Fruit fly (Drosophila melanogaster) whole organism, embryonic: ENCODE results near the gene Tango9.

Experiments
- ATbp ChIP-seq: fragments of 200-800 bp; sonication (Bioruptor generic); optimal IDR thresholded peaks from 2 replicates; lab custom pipeline; 2017; ENCODE audit warnings: missing biosample characterization, mild to moderate bottlenecking, missing genetic modification characterization, missing genetic modification reagents
- Asciz ChIP-seq: fragments of 200-800 bp; sonication (Bioruptor generic); optimal IDR thresholded peaks from 2 replicates; lab custom pipeline; 2017; ENCODE audit warnings: missing biosample characterization, mild to moderate bottlenecking, missing genetic modification characterization, missing genetic modification reagents
- B-H2 ChIP-seq: fragments of 200-800 bp; sonication (Bioruptor generic); optimal IDR thresholded peaks from 2 replicates; lab custom pipeline; 2018; ENCODE audit warnings: missing biosample characterization, mild to moderate bottlenecking, missing genetic modification characterization
- CG10543 ChIP-seq: fragments of 200-800 bp; sonication (Bioruptor generic); optimal IDR thresholded peaks from 3 replicates; lab custom pipeline; 2017; ENCODE audit warnings: missing biosample characterization, mild to moderate bottlenecking, missing genetic modification characterization, moderate library complexity
- CG13296 ChIP-seq: fragments of 200-800 bp; sonication (Bioruptor generic); optimal IDR thresholded peaks from 3 replicates; lab custom pipeline; 2018; ENCODE audit warnings: missing biosample characterization, mild to moderate bottlenecking, missing genetic modification characterization
- CG15269 ChIP-seq: fragments of 200-800 bp; sonication (Bioruptor generic); optimal IDR thresholded peaks from 2 replicates; lab custom pipeline; 2018; ENCODE audit warnings: missing biosample characterization, mild to moderate bottlenecking, missing genetic modification characterization, moderate library complexity
- CG1529 ChIP-seq: fragments of 200-800 bp; sonication (Bioruptor generic); optimal IDR thresholded peaks from 3 replicates; lab custom pipeline; 2018; ENCODE audit warnings: missing biosample characterization, missing genetic modification characterization
- CG17612 ChIP-seq: fragments of 200-800 bp; sonication (Bioruptor generic); IDR thresholded peaks from 2 replicates; pipeline ENCODE4 v1.3.6; 2022; ENCODE audit warnings: missing biosample characterization, missing genetic modification characterization
- CG1832 ChIP-seq: fragments of 200-800 bp; sonication (Bioruptor generic); optimal IDR thresholded peaks from 2 replicates; lab custom pipeline; 2017; ENCODE audit warnings: missing biosample characterization, mild to moderate bottlenecking, missing genetic modification characterization, inconsistent platforms
- CG30431 ChIP-seq: fragments of 200-800 bp; sonication (Bioruptor generic); optimal IDR thresholded peaks from 2 replicates; lab custom pipeline; 2017; ENCODE audit warnings: missing biosample characterization, missing genetic modification characterization
- CG32772 ChIP-seq: fragments of 200-800 bp; sonication (Bioruptor generic); IDR thresholded peaks from 2 replicates; pipeline ENCODE4 v1.3.6; 2022; ENCODE audit warnings: missing biosample characterization, missing genetic modification characterization
- CG34422 ChIP-seq: fragments of 200-800 bp; sonication (Bioruptor generic); IDR thresholded peaks from 3 replicates; pipeline ENCODE4 v1.3.6; 2022; ENCODE audit warnings: missing biosample characterization, missing genetic modification characterization
- CG42726 ChIP-seq: fragments of 200-800 bp; sonication (Bioruptor generic); IDR thresholded peaks from 2 replicates; pipeline ENCODE4 v1.3.6; 2022; ENCODE audit warnings: missing biosample characterization, missing genetic modification characterization; ENCODE audit not compliant: partially characterized antibody
- CG8478 ChIP-seq: fragments of >200 bp; optimal IDR thresholded peaks from 2 replicates; lab custom pipeline; 2018
- CG8765 ChIP-seq: fragments of 200-800 bp; sonication (Bioruptor generic); IDR thresholded peaks from 2 replicates; pipeline ENCODE4 v1.3.6; 2022; ENCODE audit warnings: missing biosample characterization, missing genetic modification characterization
- Dek ChIP-seq: fragments of 200-800 bp; sonication (Bioruptor generic); optimal IDR thresholded peaks from 3 replicates; lab custom pipeline; 2019; ENCODE audit warnings: missing biosample characterization, mild to moderate bottlenecking, missing genetic modification characterization, moderate library complexity
- Dip3 ChIP-seq: fragments of 200-800 bp; sonication (Bioruptor generic); optimal IDR thresholded peaks from 3 replicates; lab custom pipeline; 2016; ENCODE audit warnings: missing biosample characterization, missing genetic modification characterization
- Fer3 ChIP-seq: fragments of 200-800 bp; sonication (Bioruptor generic); optimal IDR thresholded peaks from 2 replicates; lab custom pipeline; 2018; ENCODE audit warnings: missing biosample characterization, mild to moderate bottlenecking, missing genetic modification characterization, moderate library complexity
- Gsc ChIP-seq: fragments of 200-800 bp; sonication (Bioruptor generic); IDR thresholded peaks from 2 replicates; pipeline ENCODE4 v1.3.6; 2022; ENCODE audit warnings: missing biosample characterization, missing genetic modification characterization
- HLHmδ ChIP-seq: fragments of 200-800 bp; sonication (Bioruptor generic); optimal IDR thresholded peaks from 2 replicates; lab custom pipeline; 2018; ENCODE audit warnings: missing biosample characterization, mild to moderate bottlenecking, missing genetic modification characterization, moderate library complexity
- Hmr ChIP-seq: fragments of 200-800 bp; sonication (Bioruptor generic); optimal IDR thresholded peaks from 3 replicates; lab custom pipeline; 2017; ENCODE audit warnings: mild to moderate bottlenecking, missing biosample characterization, missing genetic modification reagents, missing genetic modification characterization
- Lim3 ChIP-seq: fragments of 200-800 bp; sonication (Bioruptor generic); IDR thresholded peaks from 2 replicates; pipeline ENCODE4 v1.3.6; 2022; ENCODE audit warnings: missing biosample characterization, missing genetic modification characterization
- MBD-R2 ChIP-seq: fragments of 200-800 bp; sonication (Bioruptor generic); IDR thresholded peaks from 2 replicates; pipeline ENCODE4 v1.3.6; 2022; ENCODE audit warnings: missing biosample characterization, missing genetic modification characterization
- Med ChIP-seq: fragments of 200-800 bp; sonication (Bioruptor generic); peaks from one replicate; lab custom pipeline; 2016; ENCODE audit warnings: missing biosample characterization, missing genetic modification characterization, mild to moderate bottlenecking, inconsistent platforms, moderate library complexity
- Oaz ChIP-seq: fragments of 200-800 bp; sonication (Bioruptor generic); IDR thresholded peaks from 2 replicates; pipeline ENCODE4 v1.3.6; 2022; ENCODE audit warnings: missing biosample characterization, missing genetic modification characterization
- PHDP ChIP-seq: fragments of 200-800 bp; sonication (Bioruptor generic); optimal IDR thresholded peaks from 3 replicates; lab custom pipeline; 2018; ENCODE audit warnings: missing biosample characterization, mild to moderate bottlenecking, missing genetic modification characterization, moderate library complexity
- Pdp1 ChIP-seq, 2 experiments: fragments of 200-800 bp; sonication (Bioruptor generic); optimal IDR thresholded peaks; 3 replicates each; lab custom pipeline; 2016; ENCODE audit warnings: missing biosample characterization in 2 of 2, missing genetic modification characterization in 2 of 2, mild to moderate bottlenecking in 1 of 2, moderate library complexity in 1 of 2
- Ravus ChIP-seq: fragments of 200-800 bp; sonication (Bioruptor generic); IDR thresholded peaks from 2 replicates; pipeline ENCODE4 v1.3.6; 2022; ENCODE audit warnings: missing biosample characterization, missing genetic modification characterization
- Trl ChIP-seq, 3 experiments: fragments of >200 bp in 2 of 3; fragments of 200-800 bp in 1 of 3; sonication (Bioruptor generic) in 1 of 3; optimal IDR thresholded peaks; 2 replicates in 1 of 3; 3 replicates in 2 of 3; lab custom pipeline; 2016 to 2017; ENCODE audit warnings: missing biosample characterization in 1 of 3, missing genetic modification characterization in 1 of 3
- Xrp1 ChIP-seq: fragments of 200-800 bp; sonication (Bioruptor generic); IDR thresholded peaks from 2 replicates; pipeline ENCODE4 v1.3.6; 2022; ENCODE audit warnings: missing biosample characterization, missing genetic modification characterization
- chif ChIP-seq, 2 experiments: fragments of 200-800 bp; sonication (Bioruptor generic); optimal IDR thresholded peaks; 3 replicates each; lab custom pipeline; 2016; ENCODE audit warnings: missing biosample characterization in 2 of 2, missing genetic modification characterization in 2 of 2
- chinmo ChIP-seq: fragments of 200-800 bp; sonication (Bioruptor generic); IDR thresholded peaks from 4 replicates; pipeline ENCODE4 v1.3.6; 2022; ENCODE audit warnings: missing biosample characterization, missing genetic modification characterization; ENCODE audit not compliant: partially characterized antibody
- ci ChIP-seq: fragments of 200-800 bp; sonication (Bioruptor generic); IDR thresholded peaks from 3 replicates; pipeline ENCODE4 v1.3.6; 2022; ENCODE audit warnings: missing biosample characterization, missing genetic modification characterization
- crol ChIP-seq: fragments of 200-800 bp; sonication (Bioruptor generic); IDR thresholded peaks from 2 replicates; pipeline ENCODE4 v1.3.6; 2022; ENCODE audit warnings: missing biosample characterization, missing genetic modification characterization
- eyg ChIP-seq: fragments of 200-800 bp; sonication (Bioruptor generic); optimal IDR thresholded peaks from 3 replicates; lab custom pipeline; 2016; ENCODE audit warnings: missing biosample characterization, missing genetic modification characterization
- fd64A ChIP-seq: fragments of 200-800 bp; sonication (Bioruptor generic); optimal IDR thresholded peaks from 3 replicates; lab custom pipeline; 2018; ENCODE audit warnings: missing biosample characterization, mild to moderate bottlenecking, missing genetic modification characterization
- grau ChIP-seq: fragments of 200-800 bp; optimal IDR thresholded peaks from 3 replicates; lab custom pipeline; 2019; ENCODE audit warnings: missing biosample characterization, mild to moderate bottlenecking, missing genetic modification characterization, moderate library complexity
- ind ChIP-seq: fragments of 200-800 bp; sonication (Bioruptor generic); optimal IDR thresholded peaks from 3 replicates; lab custom pipeline; 2016; ENCODE audit warnings: missing biosample characterization, missing genetic modification characterization
- kay ChIP-seq: fragments of 200-800 bp; sonication (Bioruptor generic); optimal IDR thresholded peaks from 2 replicates; lab custom pipeline; 2016; ENCODE audit warnings: missing biosample characterization, missing genetic modification characterization
- pan ChIP-seq, 4 experiments: fragments of >200 bp in 3 of 4; fragments of 200-800 bp in 1 of 4; sonication (Bioruptor generic) in 1 of 4; optimal IDR thresholded peaks in 3 of 4; IDR thresholded peaks in 1 of 4; 2 replicates each; pipeline versions ENCODE4 v1.3.6 to Lab custom; 2017 to 2022; ENCODE audit warnings: missing biosample characterization in 2 of 4, missing genetic modification characterization in 2 of 4, mixed read lengths in 1 of 4
- pum ChIP-seq: fragments of 200-800 bp; sonication (Bioruptor generic); optimal IDR thresholded peaks from 2 replicates; lab custom pipeline; 2016; ENCODE audit warnings: missing biosample characterization, missing genetic modification characterization
- sd ChIP-seq: fragments of 200-800 bp; sonication (Bioruptor generic); optimal IDR thresholded peaks from 3 replicates; lab custom pipeline; 2018; ENCODE audit warnings: missing biosample characterization, mild to moderate bottlenecking, missing genetic modification characterization, moderate library complexity
- sima ChIP-seq: fragments of 200-800 bp; sonication (Bioruptor generic); optimal IDR thresholded peaks from 2 replicates; lab custom pipeline; 2016; ENCODE audit warnings: missing biosample characterization, missing genetic modification characterization
- sob ChIP-seq: fragments of 200-800 bp; sonication (Bioruptor generic); IDR thresholded peaks from 2 replicates; pipeline ENCODE4 v1.3.6; 2022; ENCODE audit warnings: missing biosample characterization, missing genetic modification characterization
- ssp ChIP-seq: fragments of 200-800 bp; sonication (Bioruptor generic); IDR thresholded peaks from 2 replicates; pipeline ENCODE4 v1.3.6; 2022; ENCODE audit warnings: missing biosample characterization, missing genetic modification characterization
- sug ChIP-seq: fragments of 200-800 bp; optimal IDR thresholded peaks from 2 replicates; lab custom pipeline; 2019; ENCODE audit warnings: missing biosample characterization, mild to moderate bottlenecking, missing genetic modification characterization, moderate library complexity
- tup ChIP-seq: fragments of 200-800 bp; sonication (Bioruptor generic); optimal IDR thresholded peaks from 2 replicates; lab custom pipeline; 2016; ENCODE audit warnings: missing biosample characterization, mild to moderate bottlenecking, missing genetic modification characterization, moderate library complexity

Gene Tango9

DNA sequence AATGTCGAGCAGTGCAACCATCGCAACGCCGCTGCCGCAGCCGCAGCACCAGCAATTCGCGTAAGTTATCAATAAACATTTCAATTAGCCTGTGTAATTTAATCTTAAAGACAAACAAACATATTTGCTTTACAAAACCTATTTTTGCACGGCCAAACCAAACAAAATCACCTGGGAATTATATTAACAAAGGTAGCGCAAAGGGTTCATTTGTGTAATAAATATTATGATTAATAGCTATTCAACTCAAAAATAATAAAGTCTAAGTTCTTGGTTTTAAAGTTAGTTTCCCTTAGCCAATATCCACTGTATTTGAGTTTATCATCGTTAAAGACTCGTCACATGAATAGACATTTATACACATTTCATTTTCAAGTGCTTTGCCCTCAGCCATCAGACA lies 5.5 kb downstream of the Tango9 start (continued):
- TF ChIP-seq CG42726 (GFP tag; lab: Robert Waterston, UW) (no peak), Ravus (GFP tag; lab: Robert Waterston, UW) (no peak), CG8765 (GFP tag; lab: Robert Waterston, UW) (no peak), chif (GFP tag; optimal IDR thresholded peaks at IDR 0.05; lab: Kevin White, UChicago) (no peak), MBD-R2 (GFP tag; lab: Robert Waterston, UW) (no peak)
- TF ChIP-seq, all 482 proteins: peak for 28

DNA sequence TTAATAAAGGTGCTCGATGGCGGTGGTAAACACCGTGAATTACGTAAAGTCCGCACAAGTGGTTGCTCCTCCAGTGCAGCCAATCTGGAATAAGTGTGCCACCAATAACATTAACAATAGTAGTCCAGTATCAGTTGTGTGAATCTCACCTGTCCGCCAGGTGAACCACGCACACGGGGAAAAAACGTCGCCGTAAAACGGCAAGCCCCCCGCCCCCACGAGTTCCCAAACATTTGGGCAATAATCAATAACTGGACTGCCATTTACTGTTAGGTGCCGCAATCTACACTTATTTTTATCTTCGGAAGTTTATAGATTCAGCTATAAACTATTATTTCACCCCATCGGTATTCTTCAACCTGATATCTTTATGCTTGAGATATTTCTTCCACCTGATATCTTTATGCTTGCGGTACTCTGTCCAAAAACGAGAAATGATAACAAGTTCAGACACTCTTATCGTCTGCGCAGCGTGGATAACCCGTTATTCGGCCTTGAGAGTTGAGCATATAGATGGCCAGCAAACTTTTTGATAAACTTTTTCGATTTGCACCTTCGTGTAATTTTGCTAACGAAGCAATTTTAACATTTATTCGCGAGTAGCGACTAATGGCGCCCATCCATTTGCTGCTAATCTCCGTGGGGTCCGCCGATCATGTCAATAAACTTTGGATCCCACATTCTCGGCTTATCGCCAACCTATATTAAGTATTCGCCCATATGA lies 6.5 kb downstream of the Tango9 start:
- TF ChIP-seq Fer3 (tag; lab: Kevin White, UChicago) (peak; percentile 23), Trl (optimal IDR thresholded peaks at IDR 0.05; lab: Kevin White, UChicago) (peak in 1 of 2 experiments; percentile 26), Trl (GFP tag; optimal IDR thresholded peaks at IDR 0.05; lab: Kevin White, UChicago) (no peak), Oaz (GFP tag; lab: Robert Waterston, UW) (no peak), PHDP (tag; lab: Kevin White, UChicago) (peak; percentile 24), pan (optimal IDR thresholded peaks at IDR 0.05; lab: Kevin White, UChicago) (no peak), pan (GFP tag; optimal IDR thresholded peaks at IDR 0.05 in 1 of 2, IDR thresholded peaks at IDR 0.05 in 1 of 2) (no peak), CG8478 (lab: Kevin White, UChicago) (no peak), chinmo (GFP tag; lab: Robert Waterston, UW) (0 out of 4 replicates have a peak, but pooled peaks have one; percentile 15), kay (GFP tag; lab: Kevin White, UChicago) (no peak), Gsc (GFP tag; lab: Robert Waterston, UW) (no peak), sd (peak; percentile 93), B-H2 (GFP tag; lab: Kevin White, UChicago) (peak; percentile 67), Med (GFP tag; lab: Kevin White, UChicago) (peak; percentile 71), crol (GFP tag; lab: Robert Waterston, UW) (0 out of 2 replicates have a peak, but pooled peaks have one; percentile 1), sima (no peak), Lim3 (no peak), grau (tag; lab: Kevin White, UChicago) (no peak), Pdp1 (GFP tag; optimal IDR thresholded peaks at IDR 0.05; lab: Kevin White, UChicago) (peak in 1 of 2 experiments; percentile 63), Hmr (GFP tag; lab: Kevin White, UChicago) (peak; percentile 0), Dip3 (GFP tag; lab: Kevin White, UChicago) (no peak), pum (GFP tag; lab: Kevin White, UChicago) (no peak), CG30431 (GFP tag; lab: Kevin White, UChicago) (no peak), CG15269 (tag; lab: Kevin White, UChicago) (peak; percentile 9), CG1529 (GFP tag; lab: Kevin White, UChicago) (peak; percentile 90), Dek (no peak), tup (no peak), sug (tag; lab: Kevin White, UChicago) (peak; percentile 97), CG32772 (GFP tag; lab: Robert Waterston, UW) (no peak), CG34422 (GFP tag; lab: Robert Waterston, UW) (no peak), sob (GFP tag; lab: Robert Waterston, UW) (no peak), Asciz (GFP tag; lab: Kevin White, UChicago) (no peak), ci (GFP tag; lab: Robert Waterston, UW) (0 out of 3 replicates have a peak, but pooled peaks have one; percentile 6), fd64A (no peak), CG1832 (GFP tag; lab: Kevin White, UChicago) (no peak), CG17612 (GFP tag; lab: Robert Waterston, UW) (no peak), ssp (GFP tag; lab: Robert Waterston, UW) (no peak), CG10543 (GFP tag; lab: Kevin White, UChicago) (peak; percentile 70), Xrp1 (no peak), HLHmδ (GFP tag; lab: Kevin White, UChicago) (no peak), ATbp (GFP tag; lab: Kevin White, UChicago) (peak; percentile 30), CG13296 (GFP tag; lab: Kevin White, UChicago) (peak; percentile 14), ind (no peak), eyg (GFP tag; lab: Kevin White, UChicago) (no peak)
